Worm (Caenorhabditis elegans) whole organism, mixed stage, embryonic: ENCODE results near the gene old-2.

ENCODE experiments used
- drap-1 ChIP-seq: fragments of 200-800 bp; sonication (Bioruptor generic); optimal IDR thresholded peaks from 3 replicates; lab custom pipeline; 2018; ENCODE audit warnings: mild to moderate bottlenecking, missing genetic modification characterization, missing compliant biosample characterization
- elt-3 ChIP-seq: fragments of 150-350 bp; optimal IDR thresholded peaks from 2 replicates; lab custom pipeline; 2014; ENCODE audit warnings: missing biosample characterization, missing genetic modification characterization
- flh-1 ChIP-seq: fragments of 200-800 bp; sonication (Bioruptor generic); optimal IDR thresholded peaks from 2 replicates; lab custom pipeline; 2018; ENCODE audit warnings: mild to moderate bottlenecking, missing genetic modification characterization, moderate library complexity, missing compliant biosample characterization
- lin-13 ChIP-seq: fragments of 150-350 bp; optimal IDR thresholded peaks from 2 replicates; lab custom pipeline; 2014; ENCODE audit warnings: missing biosample characterization, missing genetic modification characterization
- mab-5 ChIP-seq: fragments of 150-350 bp; optimal IDR thresholded peaks from 2 replicates; lab custom pipeline; 2014; ENCODE audit warnings: missing biosample characterization, missing genetic modification characterization
- mep-1 ChIP-seq: fragments of 150-350 bp; optimal IDR thresholded peaks from 2 replicates; lab custom pipeline; 2017; ENCODE audit warnings: missing biosample characterization, missing genetic modification reagents, missing genetic modification characterization, inconsistent platforms
- mls-2 ChIP-seq: sonication (generic microtip); optimal IDR thresholded peaks from 2 replicates; lab custom pipeline; 2016; ENCODE audit warnings: mild to moderate bottlenecking, missing genetic modification characterization, moderate library complexity, missing compliant biosample characterization
- nhr-12 ChIP-seq: fragments of 150-350 bp; optimal IDR thresholded peaks from 2 replicates; lab custom pipeline; 2014; ENCODE audit warnings: missing biosample characterization, missing genetic modification characterization
- nhr-237 ChIP-seq: fragments of 150-350 bp; optimal IDR thresholded peaks from 2 replicates; lab custom pipeline; 2014; ENCODE audit warnings: missing biosample characterization, missing genetic modification characterization
- pha-4 ChIP-seq: fragments of 150-350 bp; optimal IDR thresholded peaks from 2 replicates; lab custom pipeline; 2018; ENCODE audit warnings: missing biosample characterization, missing genetic modification reagents, missing genetic modification characterization
- snpc-4 ChIP-seq: fragments of 150-350 bp; optimal IDR thresholded peaks from 2 replicates; lab custom pipeline; 2014; ENCODE audit warnings: missing biosample characterization, missing genetic modification characterization
- unc-62 ChIP-seq: fragments of 150-350 bp; optimal IDR thresholded peaks from 2 replicates; lab custom pipeline; 2014; ENCODE audit warnings: missing biosample characterization, missing genetic modification reagents, missing genetic modification characterization
- ztf-11 ChIP-seq: fragments of 150-350 bp; optimal IDR thresholded peaks from 2 replicates; lab custom pipeline; 2014; ENCODE audit warnings: missing biosample characterization, missing genetic modification characterization

DNA sequence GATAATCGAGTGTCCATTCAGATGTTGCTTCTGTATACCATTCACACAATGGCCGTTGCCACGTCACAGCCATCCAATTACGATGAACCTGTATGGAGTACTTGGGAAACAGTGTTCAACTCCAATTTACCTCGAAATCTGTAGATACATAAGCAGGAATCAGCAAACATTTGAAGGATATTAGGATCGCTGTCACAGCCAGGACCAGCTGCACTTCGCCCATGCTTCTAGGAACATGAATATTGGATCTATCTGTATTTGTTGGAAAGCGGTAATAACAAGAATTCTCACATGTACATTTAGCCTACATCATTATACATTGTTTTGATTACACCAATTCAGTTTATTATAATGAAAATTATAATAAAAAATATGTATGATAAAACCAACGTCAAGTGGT lies 36.8 kb upstream of the old-2 start, which contains the start of gene algn-8:
- TF ChIP-seq snpc-4 (no peak), elt-3 (tag; lab: Kevin White, UChicago) (no peak), pha-4 (no peak), lin-13 (tag; lab: Kevin White, UChicago) (no peak), drap-1 (GFP tag; lab: Kevin White, UChicago) (no peak), mep-1 (tag; lab: Kevin White, UChicago) (no peak), nhr-12 (tag; lab: Kevin White, UChicago) (no peak), flh-1 (GFP tag; lab: Kevin White, UChicago) (no peak), ztf-11 (no peak), mab-5 (tag; lab: Kevin White, UChicago) (no peak), unc-62 (GFP tag; lab: Kevin White, UChicago) (no peak), mls-2 (no peak), nhr-237 (tag; lab: Kevin White, UChicago) (no peak)
